Worm (Caenorhabditis elegans) whole organism, L1 larva: Measurements from ENCODE around the gene gei-1.
A peak's percentile ranks its signal among the peaks of the same experiment; 100 is the strongest.

Source experiments
- dpl-1 ChIP-seq, 3 experiments: fragments of 150-350 bp in 2 of 3; sonication (generic microtip) in 1 of 3; optimal IDR thresholded peaks; 2 replicates each; lab custom pipeline; 2014 to 2017; ENCODE audit warnings: missing biosample characterization in 3 of 3, missing genetic modification characterization in 3 of 3, missing genetic modification reagents in 3 of 3
- fkh-10 ChIP-seq: sonication (generic microtip); optimal IDR thresholded peaks from 2 replicates; lab custom pipeline; 2017; ENCODE audit warnings: missing biosample characterization, missing genetic modification reagents, missing genetic modification characterization
- fkh-8 ChIP-seq: sonication (generic microtip); optimal IDR thresholded peaks from 2 replicates; lab custom pipeline; 2016; ENCODE audit warnings: mild to moderate bottlenecking, missing genetic modification characterization, missing compliant biosample characterization
- fos-1 ChIP-seq: fragments of 150-350 bp; optimal IDR thresholded peaks from 2 replicates; lab custom pipeline; 2014; ENCODE audit warnings: missing biosample characterization, missing genetic modification characterization
- isw-1 ChIP-seq: fragments of 200-800 bp; sonication (Bioruptor generic); IDR thresholded peaks from 2 replicates; pipeline ENCODE4 v1.3.6; 2022; ENCODE audit warnings: missing genetic modification characterization, missing compliant biosample characterization
- nhr-90 ChIP-seq: sonication (generic microtip); optimal IDR thresholded peaks from 2 replicates; lab custom pipeline; 2016; ENCODE audit warnings: mild to moderate bottlenecking, missing genetic modification characterization, missing compliant biosample characterization; ENCODE audit not compliant: poor library complexity
- pqm-1 ChIP-seq: sonication (generic microtip); optimal IDR thresholded peaks from 3 replicates; lab custom pipeline; 2017; ENCODE audit warnings: missing biosample characterization, missing genetic modification characterization
- sptf-1 ChIP-seq: fragments of 150-350 bp; optimal IDR thresholded peaks from 2 replicates; lab custom pipeline; 2014; ENCODE audit warnings: missing biosample characterization, missing genetic modification characterization
- unc-62 ChIP-seq: fragments of 150-350 bp; optimal IDR thresholded peaks from 2 replicates; lab custom pipeline; 2014; ENCODE audit warnings: missing biosample characterization, missing genetic modification reagents, missing genetic modification characterization
- ztf-4 ChIP-seq: fragments of 150-350 bp; optimal IDR thresholded peaks from 2 replicates; lab custom pipeline; 2014; ENCODE audit warnings: missing biosample characterization, missing genetic modification characterization

DNA sequence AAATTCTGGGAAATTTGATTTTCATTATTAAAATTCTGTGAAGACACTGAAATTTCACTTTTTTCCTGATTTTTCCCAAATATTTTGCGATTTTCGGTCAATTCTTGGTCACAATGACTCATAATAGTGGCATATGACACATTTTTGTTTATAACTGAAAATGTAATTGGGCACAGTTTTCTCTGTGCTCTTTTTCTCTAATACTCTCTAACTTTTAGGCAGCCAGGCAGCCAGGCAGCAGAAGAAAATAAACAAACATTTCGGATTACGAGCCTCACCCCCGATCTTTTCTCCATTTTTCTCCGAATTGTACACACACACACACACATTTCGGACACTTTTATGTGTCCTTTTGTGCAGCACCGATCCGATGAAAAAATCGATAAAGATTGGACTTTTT is 37.3 kb upstream of the gei-1 start:
- TF ChIP-seq ztf-4 (tag; lab: Kevin White, UChicago) (no peak), unc-62 (GFP tag; lab: Kevin White, UChicago) (no peak), fkh-8 (tag; lab: Kevin White, UChicago) (no peak), sptf-1 (no peak), pqm-1 (tag; lab: Kevin White, UChicago) (no peak), isw-1 (GFP tag; lab: Robert Waterston, UW) (no peak), fkh-10 (no peak), nhr-90 (no peak), fos-1 (tag; lab: Kevin White, UChicago) (peak; percentile 0), dpl-1 (GFP tag; optimal IDR thresholded peaks at IDR 0.05; lab: Kevin White, UChicago) (no peak)
